Fruit fly (Drosophila melanogaster) whole organism, wandering third instar larva: ENCODE measurements around the gene CG16721.

Source experiments
- Abd-B ChIP-seq: fragments of >200 bp; optimal IDR thresholded peaks from 2 replicates; lab custom pipeline; 2017; ENCODE audit warnings: missing biosample characterization, missing genetic modification characterization
- CrebA ChIP-seq: fragments of 200-800 bp; sonication (Bioruptor generic); optimal IDR thresholded peaks from 2 replicates; lab custom pipeline; 2016; ENCODE audit warnings: missing biosample characterization, mild to moderate bottlenecking, missing genetic modification characterization, borderline replicate concordance
- Dfd ChIP-seq: fragments of >200 bp; optimal IDR thresholded peaks from 2 replicates; lab custom pipeline; 2017; ENCODE audit warnings: missing biosample characterization, missing genetic modification characterization
- Dif ChIP-seq: fragments of 200-275, 200-300 bp; sonication (Bioruptor generic); optimal IDR thresholded peaks from 2 replicates; lab custom pipeline; 2018; ENCODE audit warnings: missing biosample characterization, missing genetic modification characterization; ENCODE audit not compliant: partially characterized antibody
- GATAd ChIP-seq: sonication (Bioruptor generic); optimal IDR thresholded peaks from 2 replicates; lab custom pipeline; 2016; ENCODE audit warnings: missing biosample characterization, missing genetic modification characterization
- HLH106 ChIP-seq: fragments of 200-800 bp; optimal IDR thresholded peaks from 3 replicates; lab custom pipeline; 2019; ENCODE audit warnings: missing biosample characterization, mild to moderate bottlenecking, missing genetic modification characterization, moderate library complexity
- Hnf4 ChIP-seq: fragments of 200-800 bp; sonication (Bioruptor generic); optimal IDR thresholded peaks from 2 replicates; lab custom pipeline; 2016; ENCODE audit warnings: missing biosample characterization, mild to moderate bottlenecking, missing genetic modification characterization
- Hr83 ChIP-seq: fragments of 200-300 bp; sonication (Bioruptor generic); optimal IDR thresholded peaks from 2 replicates; lab custom pipeline; 2016; ENCODE audit warnings: missing biosample characterization, mild to moderate bottlenecking, missing genetic modification characterization, moderate library complexity; ENCODE audit not compliant: poor library complexity, severe bottlenecking
- Mio ChIP-seq: sonication (Bioruptor generic); optimal IDR thresholded peaks from 2 replicates; lab custom pipeline; 2016; ENCODE audit warnings: missing biosample characterization, missing genetic modification characterization
- Myc ChIP-seq: fragments of >200 bp; optimal IDR thresholded peaks from 2 replicates; lab custom pipeline; 2017
- OdsH ChIP-seq: fragments of 200-800 bp; sonication (Bioruptor generic); optimal IDR thresholded peaks from 2 replicates; lab custom pipeline; 2016; ENCODE audit warnings: missing biosample characterization, mild to moderate bottlenecking, missing genetic modification characterization
- Rel ChIP-seq, 2 experiments: fragments of 200-800 bp; sonication (Bioruptor generic) in 1 of 2; optimal IDR thresholded peaks; 2 replicates in 1 of 2; 3 replicates in 1 of 2; lab custom pipeline; 2016 to 2019; ENCODE audit warnings: mild to moderate bottlenecking in 2 of 2, missing biosample characterization in 2 of 2, missing genetic modification characterization in 2 of 2, moderate library complexity in 1 of 2
- Sp1 ChIP-seq: fragments of 200-800 bp; sonication (Bioruptor generic); optimal IDR thresholded peaks from 3 replicates; lab custom pipeline; 2019; ENCODE audit warnings: missing biosample characterization, mild to moderate bottlenecking, missing genetic modification characterization, moderate library complexity
- brk ChIP-seq: fragments of 200-800 bp; sonication (Bioruptor generic); optimal IDR thresholded peaks from 2 replicates; lab custom pipeline; 2016; ENCODE audit warnings: missing biosample characterization, mild to moderate bottlenecking, missing genetic modification characterization
- dl ChIP-seq, 2 experiments: fragments of 175-275, 200-275 bp in 1 of 2; fragments of 200-275 bp in 1 of 2; sonication (Bioruptor generic); optimal IDR thresholded peaks; lab custom pipeline; 2018; ENCODE audit warnings: mild to moderate bottlenecking in 2 of 2, missing biosample characterization in 2 of 2, missing genetic modification characterization in 2 of 2, moderate library complexity in 2 of 2; ENCODE audit not compliant: partially characterized antibody in 2 of 2, insufficient read depth in 1 of 2
- dmrt93B ChIP-seq: fragments of 200-800 bp; sonication (Bioruptor generic); optimal IDR thresholded peaks from 2 replicates; lab custom pipeline; 2018; ENCODE audit warnings: missing biosample characterization, mild to moderate bottlenecking, missing genetic modification characterization
- dsf ChIP-seq: sonication (Bioruptor generic); optimal IDR thresholded peaks from 2 replicates; lab custom pipeline; 2016; ENCODE audit warnings: missing biosample characterization, missing genetic modification characterization, borderline replicate concordance
- foxo ChIP-seq, 2 experiments: fragments of 200-800 bp; sonication (Bioruptor generic); optimal IDR thresholded peaks; 2 replicates in 1 of 2; 3 replicates in 1 of 2; lab custom pipeline; 2016 to 2017; ENCODE audit warnings: missing biosample characterization in 2 of 2, missing genetic modification characterization in 2 of 2
- fru ChIP-seq: fragments of 200-800 bp; sonication (Bioruptor generic); optimal IDR thresholded peaks from 3 replicates; lab custom pipeline; 2016; ENCODE audit warnings: missing biosample characterization, mild to moderate bottlenecking, missing genetic modification characterization
- h ChIP-seq: fragments of 200-800 bp; sonication (Bioruptor generic); optimal IDR thresholded peaks from 3 replicates; lab custom pipeline; 2016; ENCODE audit warnings: missing biosample characterization, mild to moderate bottlenecking, missing genetic modification characterization
- psq ChIP-seq: fragments of 200-800 bp; sonication (Bioruptor generic); optimal IDR thresholded peaks from 3 replicates; lab custom pipeline; 2017; ENCODE audit warnings: missing biosample characterization, mild to moderate bottlenecking, missing genetic modification characterization, moderate library complexity
- sage ChIP-seq: fragments of 200-800 bp; sonication (Bioruptor generic); optimal IDR thresholded peaks from 2 replicates; lab custom pipeline; 2016; ENCODE audit warnings: missing biosample characterization, mild to moderate bottlenecking, missing genetic modification characterization
- sv ChIP-seq: fragments of 200-800 bp; sonication (Bioruptor generic); optimal IDR thresholded peaks from 3 replicates; lab custom pipeline; 2016; ENCODE audit warnings: missing biosample characterization, missing genetic modification characterization

CG16721 gene

dm6 chrX:5914992-5915751 lies 35.5 kb downstream of the CG16721 start:
- TF ChIP-seq Rel (GFP tag; optimal IDR thresholded peaks at IDR 0.05; lab: Kevin White, UChicago): peak; percentile 1
- peak; percentile 92 for TF ChIP-seq Rel (tag; optimal IDR thresholded peaks at IDR 0.05; lab: Kevin White, UChicago)
- no peak for TF ChIP-seq CrebA (GFP tag; lab: Kevin White, UChicago)

DNA sequence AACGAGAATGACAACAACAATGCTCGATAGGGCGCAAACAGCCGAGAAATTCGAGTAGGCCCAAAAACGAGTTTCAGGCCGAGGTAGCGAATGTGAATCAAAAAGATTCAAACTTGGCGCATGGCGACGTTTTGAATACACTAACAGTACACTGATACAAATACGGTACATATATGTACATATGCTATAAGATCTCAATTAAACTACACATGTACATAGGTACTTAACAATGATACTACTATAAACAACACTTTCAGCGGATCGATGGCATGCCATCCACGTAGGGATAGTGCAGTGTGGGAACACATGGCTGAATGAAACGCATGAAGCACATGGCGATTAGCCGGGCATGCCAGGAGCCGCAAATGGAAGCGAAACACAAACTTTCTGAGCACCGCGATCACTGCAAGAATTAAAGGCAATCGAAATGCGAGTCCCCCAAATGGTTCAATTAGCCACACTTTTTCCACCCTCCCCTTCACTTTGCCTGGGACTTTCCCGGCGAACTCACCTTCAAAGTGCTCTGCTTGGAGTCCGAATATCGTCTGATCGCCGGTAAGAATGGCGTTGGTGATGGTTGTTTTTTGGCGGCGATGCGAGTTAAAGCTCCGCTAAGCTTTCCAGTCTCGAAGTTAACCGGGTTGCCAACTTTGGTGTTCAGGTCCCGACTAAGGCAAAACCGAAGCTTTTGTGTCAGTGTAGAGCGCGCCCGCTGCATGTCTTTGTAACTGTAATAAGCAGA lies 36.3 kb downstream of the CG16721 start:
- no peak for TF ChIP-seq dmrt93B (GFP tag; lab: Kevin White, UChicago)
- no peak for TF ChIP-seq fru (GFP tag; lab: Kevin White, UChicago)
- peak; percentile 14 for TF ChIP-seq HLH106 (tag; lab: Kevin White, UChicago)
- TF ChIP-seq OdsH (GFP tag; lab: Kevin White, UChicago): peak; percentile 26
- peak; percentile 44 for TF ChIP-seq Dif (GFP tag; lab: Kevin White, UChicago)
- TF ChIP-seq Rel (GFP tag; optimal IDR thresholded peaks at IDR 0.05; lab: Kevin White, UChicago): no peak
- TF ChIP-seq Rel (tag; optimal IDR thresholded peaks at IDR 0.05; lab: Kevin White, UChicago): peak; percentile 98
- TF ChIP-seq brk (GFP tag; lab: Kevin White, UChicago): no peak
- peak in 1 of 2 experiments; percentile 27 for TF ChIP-seq dl (GFP tag; optimal IDR thresholded peaks at IDR 0.05; lab: Kevin White, UChicago; ENCODE audit: insufficient read depth in 1 of 2, partially characterized antibody in 2 of 2)
- TF ChIP-seq Sp1 (GFP tag; lab: Kevin White, UChicago): peak; percentile 39
- peak in 1 of 2 experiments; percentile 5 for TF ChIP-seq foxo (GFP tag; optimal IDR thresholded peaks at IDR 0.05; lab: Kevin White, UChicago)
- TF ChIP-seq, all 38 proteins: peak for 7

dm6 chrX:5916494-5917309 lies 37.0 kb downstream of the CG16721 start, which contains the start of the genes Shmt and CG3726:
Shmt (minus strand) TSS chrX:5916797.
CG3726 (plus strand) TSS chrX:5917097.
- TF ChIP-seq h (GFP tag; lab: Kevin White, UChicago) (peak; percentile 30), Dfd (GFP tag; lab: Kevin White, UChicago) (no peak), Dif (GFP tag; lab: Kevin White, UChicago) (peak; percentile 30), foxo (GFP tag; optimal IDR thresholded peaks at IDR 0.05; lab: Kevin White, UChicago) (no peak), Hr83 (GFP tag; lab: Kevin White, UChicago) (peak; percentile 3), GATAd (GFP tag; lab: Kevin White, UChicago) (no peak), Myc (lab: Kevin White, UChicago) (peak; percentile 37), Mio (no peak), Hnf4 (GFP tag; lab: Kevin White, UChicago) (peak; percentile 8), Rel (GFP tag; optimal IDR thresholded peaks at IDR 0.05; lab: Kevin White, UChicago) (peak; percentile 3), Rel (tag; optimal IDR thresholded peaks at IDR 0.05; lab: Kevin White, UChicago) (no peak), Abd-B (GFP tag; lab: Kevin White, UChicago) (no peak), Sp1 (GFP tag; lab: Kevin White, UChicago) (peak; percentile 20), dsf (GFP tag; lab: Kevin White, UChicago) (no peak), sage (GFP tag; lab: Kevin White, UChicago) (no peak)

DNA sequence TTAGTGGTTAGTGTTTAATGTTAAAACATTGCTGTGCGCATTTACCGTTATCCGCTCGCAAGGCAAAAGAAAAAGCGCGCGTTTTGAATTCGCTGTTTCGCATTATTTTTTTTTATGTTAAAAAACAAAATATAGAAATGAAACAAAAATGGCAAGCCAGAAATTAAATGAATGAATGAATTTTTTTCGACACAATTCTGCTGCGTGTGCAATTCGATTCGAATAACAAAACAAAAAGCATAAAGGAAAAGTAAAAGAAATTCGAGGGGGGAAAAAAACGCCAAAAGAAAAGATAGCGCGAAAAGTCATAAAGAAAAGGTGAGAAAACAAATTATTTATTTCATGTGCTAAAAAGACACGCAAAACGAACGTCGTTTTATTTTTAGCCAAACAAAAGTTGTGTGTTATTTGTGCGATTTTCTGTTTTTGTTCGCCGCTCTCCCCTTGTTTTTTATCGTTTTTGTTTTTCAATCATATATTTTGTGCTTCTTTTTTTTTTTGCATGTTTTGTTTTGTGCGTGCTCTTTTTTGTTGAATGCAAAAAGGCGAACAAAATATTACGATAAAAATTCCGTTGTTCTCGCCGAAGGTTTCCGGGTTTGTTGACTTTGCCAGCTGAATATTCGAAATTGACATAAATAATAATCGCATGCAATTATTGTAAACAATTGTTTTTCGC lies 37.8 kb downstream of the CG16721 start:
- TF ChIP-seq sv (GFP tag; lab: Kevin White, UChicago): no peak
- TF ChIP-seq h (GFP tag; lab: Kevin White, UChicago): no peak
- TF ChIP-seq brk (GFP tag; lab: Kevin White, UChicago): peak; percentile 14
- TF ChIP-seq Rel (GFP tag; optimal IDR thresholded peaks at IDR 0.05; lab: Kevin White, UChicago): no peak
- no peak for TF ChIP-seq Rel (tag; optimal IDR thresholded peaks at IDR 0.05; lab: Kevin White, UChicago)
- TF ChIP-seq Myc (lab: Kevin White, UChicago): no peak
- no peak for TF ChIP-seq dl (GFP tag; optimal IDR thresholded peaks at IDR 0.05; lab: Kevin White, UChicago; ENCODE audit: insufficient read depth in 1 of 2, partially characterized antibody in 2 of 2)
- peak; percentile 70 for TF ChIP-seq psq
- peak; percentile 23 for TF ChIP-seq Sp1 (GFP tag; lab: Kevin White, UChicago)
